Worm (Caenorhabditis elegans) whole organism, young adult: Measurements from ENCODE around the gene R11D1.3.
A peak's percentile ranks its signal among the peaks of the same experiment; 100 is the strongest.

Experiments
- F23B12.7 ChIP-seq: sonication (generic microtip); optimal IDR thresholded peaks from 2 replicates; lab custom pipeline; 2017; ENCODE audit warnings: missing genetic modification characterization, mild to moderate bottlenecking, missing compliant biosample characterization, antibody characterized with exemption, moderate library complexity; ENCODE audit not compliant: insufficient read depth
- ceh-58 ChIP-seq: fragments of 200-800 bp; sonication (Bioruptor generic); IDR thresholded peaks from 2 replicates; pipeline ENCODE4 v1.3.6; 2022; ENCODE audit warnings: missing genetic modification characterization, missing compliant biosample characterization
- ztf-28 ChIP-seq: fragments of 200-800 bp; sonication (Bioruptor generic); IDR thresholded peaks from 2 replicates; pipeline ENCODE4 v1.3.6; 2022; ENCODE audit warnings: missing genetic modification reagents, missing genetic modification characterization, missing compliant biosample characterization

DNA sequence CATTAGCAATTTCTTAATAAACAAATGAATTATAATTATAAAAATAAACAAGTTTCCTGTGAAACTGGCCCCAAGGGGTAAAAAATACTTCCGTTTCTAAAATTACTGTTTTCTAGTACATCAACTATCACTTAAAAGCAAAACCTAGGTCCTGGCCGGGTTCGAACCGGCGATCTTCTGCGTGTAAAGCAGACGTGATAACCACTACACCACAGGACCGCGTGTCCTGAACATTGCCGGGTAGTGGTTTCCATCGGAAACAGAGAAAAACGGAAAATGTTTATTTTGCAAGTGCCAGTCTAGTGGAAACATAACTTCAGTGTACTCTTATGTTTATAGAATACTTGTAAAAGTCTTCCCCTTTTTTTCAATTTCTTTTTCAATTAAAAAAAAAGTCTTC lies 28.7 kb downstream of the R11D1.3 start:
- TF ChIP-seq ceh-58 (GFP tag; lab: Robert Waterston, UW) (no peak), F23B12.7 (tag; lab: Kevin White, UChicago) (peak; percentile 51), ztf-28 (GFP tag; lab: Robert Waterston, UW) (no peak)
